Worm (Caenorhabditis elegans): Measurements from ENCODE around the gene fbxb-18.

Gene fbxb-18

ce11 chrII:1688813-1689212 lies at the start of gene fbxb-18, which contains the start of gene fbxb-19:
TSS of gene fbxb-18 (minus strand) at chrII:1688913.
TSS of gene fbxb-19 (minus strand) at chrII:1689181.
- no peak for TF ChIP-seq unc-62 (GFP tag; optimal IDR thresholded peaks at IDR 0.05)

- TF ChIP-seq unc-62 (GFP tag; optimal IDR thresholded peaks at IDR 0.05), result no peak
These were observed 47.6 kb upstream of the fbxb-18 start, which contains the start of gene ceh-83 for ce11 chrII:1736353-1736752. TSS of gene ceh-83 (minus strand) at chrII:1736533.

- TF ChIP-seq unc-62 (GFP tag; optimal IDR thresholded peaks at IDR 0.05), result no peak
These were observed 46.4 kb upstream of the fbxb-18 start for ce11 chrII:1735145-1735544.

ce11 chrII:1731932-1732331 lies 43.2 kb upstream of the fbxb-18 start, which contains the start of gene ceh-82:
TSS of gene ceh-82 (plus strand) at chrII:1732232.
- no peak for TF ChIP-seq unc-62 (GFP tag; optimal IDR thresholded peaks at IDR 0.05)

ce11 chrII:1730103-1730502 lies 41.4 kb upstream of the fbxb-18 start, which contains the start of gene ceh-81:
TSS of gene ceh-81 (plus strand) at chrII:1730403.
- no peak for TF ChIP-seq unc-62 (GFP tag; optimal IDR thresholded peaks at IDR 0.05)

- no peak for TF ChIP-seq unc-62 (GFP tag; optimal IDR thresholded peaks at IDR 0.05)
These were observed 39.5 kb upstream of the fbxb-18 start, which contains the start of gene btb-9 for ce11 chrII:1728253-1728652. TSS of gene btb-9 (plus strand) at chrII:1728506.

- TF ChIP-seq unc-62 (GFP tag; optimal IDR thresholded peaks at IDR 0.05), result no peak
These were observed 37.0 kb upstream of the fbxb-18 start, which contains the start of gene F45C12.17 for ce11 chrII:1725735-1726134. TSS of gene F45C12.17 (plus strand) at chrII:1726111.

- no peak for TF ChIP-seq unc-62 (GFP tag; optimal IDR thresholded peaks at IDR 0.05)
These were observed 35.6 kb upstream of the fbxb-18 start, which contains the start of gene fbxb-11 for ce11 chrII:1724314-1724713. TSS of gene fbxb-11 (plus strand) at chrII:1724614.

ce11 chrII:1722394-1722793 lies 33.7 kb upstream of the fbxb-18 start, which contains the start of the genes fbxb-5 and btb-8:
TSS of gene fbxb-5 (minus strand) at chrII:1722494.
TSS of gene btb-8 (plus strand) at chrII:1722770.
- TF ChIP-seq unc-62 (GFP tag; optimal IDR thresholded peaks at IDR 0.05), result no peak

ce11 chrII:1719153-1719552 lies 30.4 kb upstream of the fbxb-18 start, which contains the start of gene fbxb-48:
TSS of gene fbxb-48 (minus strand) at chrII:1719253.
- no peak for TF ChIP-seq unc-62 (GFP tag; optimal IDR thresholded peaks at IDR 0.05)

ce11 chrII:1714772-1715353 lies 26.1 kb upstream of the fbxb-18 start, which contains the start of gene btb-6:
TSS of gene btb-6 (plus strand) at chrII:1715303.
- TF ChIP-seq unc-62 (GFP tag; optimal IDR thresholded peaks at IDR 0.05), result no peak

ce11 chrII:1712938-1713337 lies 24.2 kb upstream of the fbxb-18 start, which contains the start of gene btb-7:
TSS of gene btb-7 (plus strand) at chrII:1713238.
- TF ChIP-seq unc-62 (GFP tag; optimal IDR thresholded peaks at IDR 0.05), result no peak

ce11 chrII:1709959-1710358 lies 21.2 kb upstream of the fbxb-18 start, which contains the start of gene fbxa-184:
TSS of gene fbxa-184 (plus strand) at chrII:1710259.
- no peak for TF ChIP-seq unc-62 (GFP tag; optimal IDR thresholded peaks at IDR 0.05)

- no peak for TF ChIP-seq unc-62 (GFP tag; optimal IDR thresholded peaks at IDR 0.05)
These were observed 17.7 kb upstream of the fbxb-18 start, which contains the start of gene sdz-18 for ce11 chrII:1706385-1706784. TSS of gene sdz-18 (minus strand) at chrII:1706485.

- TF ChIP-seq unc-62 (GFP tag; optimal IDR thresholded peaks at IDR 0.05), result no peak
These were observed 14.7 kb upstream of the fbxb-18 start, which contains the start of gene fbxb-47 for ce11 chrII:1703363-1703762. TSS of gene fbxb-47 (minus strand) at chrII:1703463.

ce11 chrII:1695861-1696260 lies 7.1 kb upstream of the fbxb-18 start, which contains the start of gene F58E1.13:
TSS of gene F58E1.13 (minus strand) at chrII:1695872.
- no peak for TF ChIP-seq unc-62 (GFP tag; optimal IDR thresholded peaks at IDR 0.05)

- TF ChIP-seq unc-62 (GFP tag; optimal IDR thresholded peaks at IDR 0.05), result no peak
These were observed 5.8 kb upstream of the fbxb-18 start, which contains the start of gene fbxc-26 for ce11 chrII:1694530-1694929. TSS of gene fbxc-26 (minus strand) at chrII:1694630.

All from whole organism, dauer.